Worm (Caenorhabditis elegans) whole organism, L3 larva: ENCODE data around the gene F40C5.2.

Source experiments
- ceh-9 ChIP-seq: sonication (generic microtip); optimal IDR thresholded peaks from 2 replicates; lab custom pipeline; 2018; ENCODE audit warnings: missing biosample characterization, missing genetic modification characterization
- egl-27 ChIP-seq: sonication (generic microtip); optimal IDR thresholded peaks from 4 replicates; lab custom pipeline; 2017; ENCODE audit warnings: missing biosample characterization, missing genetic modification reagents, missing genetic modification characterization
- lin-39 ChIP-seq: fragments of 150-350 bp; optimal IDR thresholded peaks from 2 replicates; lab custom pipeline; 2018; ENCODE audit warnings: missing biosample characterization, missing genetic modification reagents, missing genetic modification characterization
- nhr-12 ChIP-seq: fragments of 150-350 bp; optimal IDR thresholded peaks from 2 replicates; lab custom pipeline; 2014; ENCODE audit warnings: missing biosample characterization, missing genetic modification characterization
- skn-1 ChIP-seq: fragments of 150-350 bp; optimal IDR thresholded peaks from 2 replicates; lab custom pipeline; 2014; ENCODE audit warnings: missing biosample characterization, missing genetic modification characterization
- snpc-4 ChIP-seq: fragments of 150-350 bp; optimal IDR thresholded peaks from 2 replicates; lab custom pipeline; 2014; ENCODE audit warnings: missing biosample characterization, missing genetic modification characterization
- unc-39 ChIP-seq: sonication (generic microtip); optimal IDR thresholded peaks from 4 replicates; lab custom pipeline; 2017; ENCODE audit warnings: missing biosample characterization, missing genetic modification characterization
- unc-62 ChIP-seq: fragments of 150-350 bp; sonication (generic microtip); optimal IDR thresholded peaks from 4 replicates; lab custom pipeline; 2014; ENCODE audit warnings: missing biosample characterization, missing genetic modification reagents, missing genetic modification characterization

DNA sequence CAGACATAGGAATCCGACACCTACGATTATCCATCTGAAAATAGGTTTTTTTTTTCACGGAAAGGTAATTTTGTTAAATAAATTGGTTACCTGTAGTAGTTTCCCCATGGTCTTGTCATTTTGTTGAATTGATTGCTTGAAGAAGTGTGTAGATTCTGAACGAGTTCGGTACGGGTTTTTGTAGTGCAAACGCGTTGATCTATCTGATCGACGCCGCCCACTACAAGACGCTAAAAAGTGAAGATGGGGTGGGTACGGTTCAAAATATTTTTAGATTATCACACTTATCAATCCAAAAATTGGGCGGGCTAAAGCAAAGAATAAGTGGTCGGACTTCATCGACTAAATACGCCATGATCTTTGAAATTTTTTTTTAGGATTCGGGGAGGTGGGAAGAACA lies 43.6 kb downstream of the F40C5.2 start, which contains the start of gene T22F3.11:
- TF ChIP-seq skn-1 (no peak), unc-39 (no peak), nhr-12 (tag; lab: Kevin White, UChicago) (no peak), egl-27 (tag; lab: Kevin White, UChicago) (no peak), lin-39 (no peak), snpc-4 (tag; lab: Kevin White, UChicago) (no peak), ceh-9 (tag; lab: Kevin White, UChicago) (no peak), unc-62 (no peak)
